Fruit fly (Drosophila melanogaster) whole organism, embryonic: ENCODE measurements around the gene CG17777.
A peak's percentile ranks its signal among the peaks of the same experiment; 100 is the strongest.

Experiments
- Abd-B ChIP-seq: fragments of 200-800 bp; sonication (Bioruptor generic); optimal IDR thresholded peaks from 2 replicates; lab custom pipeline; 2018; ENCODE audit warnings: missing biosample characterization, mild to moderate bottlenecking, missing genetic modification characterization, moderate library complexity
- Bgb ChIP-seq: fragments of 200-800 bp; sonication (Bioruptor generic); IDR thresholded peaks from 2 replicates; pipeline ENCODE4 v1.3.6; 2022; ENCODE audit warnings: missing biosample characterization, missing genetic modification characterization; ENCODE audit not compliant: partially characterized antibody
- CG1024 ChIP-seq: fragments of 200-800 bp; sonication (Bioruptor generic); IDR thresholded peaks from 2 replicates; pipeline ENCODE4 v1.3.6; 2022; ENCODE audit warnings: missing biosample characterization, missing genetic modification characterization
- CG10565 ChIP-seq: fragments of 200-800 bp; sonication (Bioruptor generic); optimal IDR thresholded peaks from 3 replicates; lab custom pipeline; 2016; ENCODE audit warnings: missing biosample characterization, mild to moderate bottlenecking, missing genetic modification characterization
- CG10654 ChIP-seq: fragments of 200-800 bp; sonication (Bioruptor generic); optimal IDR thresholded peaks from 2 replicates; lab custom pipeline; 2016; ENCODE audit warnings: missing biosample characterization, missing genetic modification characterization
- CG12219 ChIP-seq: fragments of 200-800 bp; sonication (Bioruptor generic); optimal IDR thresholded peaks from 3 replicates; lab custom pipeline; 2018; ENCODE audit warnings: missing biosample characterization, mild to moderate bottlenecking, missing genetic modification characterization
- CG13424 ChIP-seq: fragments of 200-800 bp; sonication (Bioruptor generic); optimal IDR thresholded peaks from 2 replicates; lab custom pipeline; 2019; ENCODE audit warnings: missing biosample characterization, mild to moderate bottlenecking, missing genetic modification characterization, moderate library complexity
- CG14710 ChIP-seq: fragments of 200-800 bp; sonication (Bioruptor generic); optimal IDR thresholded peaks from 3 replicates; lab custom pipeline; 2019; ENCODE audit warnings: missing biosample characterization, mild to moderate bottlenecking, missing genetic modification characterization, moderate library complexity
- CG16815 ChIP-seq: fragments of 200-800 bp; sonication (Bioruptor generic); optimal IDR thresholded peaks from 3 replicates; lab custom pipeline; 2017; ENCODE audit warnings: missing biosample characterization, mild to moderate bottlenecking, missing genetic modification characterization
- CG17612 ChIP-seq: fragments of 200-800 bp; sonication (Bioruptor generic); IDR thresholded peaks from 2 replicates; pipeline ENCODE4 v1.3.6; 2022; ENCODE audit warnings: missing biosample characterization, missing genetic modification characterization
- CG2120 ChIP-seq: fragments of 200-800 bp; sonication (Bioruptor generic); optimal IDR thresholded peaks from 3 replicates; lab custom pipeline; 2016; ENCODE audit warnings: missing biosample characterization, missing genetic modification characterization
- CG2202 ChIP-seq: fragments of 200-800 bp; sonication (Bioruptor generic); optimal IDR thresholded peaks from 2 replicates; lab custom pipeline; 2018; ENCODE audit warnings: missing biosample characterization, mild to moderate bottlenecking, missing genetic modification characterization
- CG2875 ChIP-seq: fragments of 200-800 bp; sonication (Bioruptor generic); optimal IDR thresholded peaks from 2 replicates; lab custom pipeline; 2017; ENCODE audit warnings: missing biosample characterization, mild to moderate bottlenecking, missing genetic modification characterization, missing genetic modification reagents
- CG33557 ChIP-seq: fragments of 200-800 bp; sonication (Bioruptor generic); optimal IDR thresholded peaks from 2 replicates; lab custom pipeline; 2019; ENCODE audit warnings: missing biosample characterization, mild to moderate bottlenecking, missing genetic modification characterization, moderate library complexity
- CG3407 ChIP-seq: fragments of 200-800 bp; sonication (Bioruptor generic); optimal IDR thresholded peaks from 2 replicates; lab custom pipeline; 2018; ENCODE audit warnings: missing biosample characterization, mild to moderate bottlenecking, missing genetic modification characterization
- CG3847 ChIP-seq: fragments of 200-800 bp; sonication (Bioruptor generic); IDR thresholded peaks from 2 replicates; pipeline ENCODE4 v1.3.6; 2022; ENCODE audit warnings: missing biosample characterization, missing genetic modification characterization
- CG3995 ChIP-seq: fragments of 200-800 bp; sonication (Bioruptor generic); optimal IDR thresholded peaks from 3 replicates; lab custom pipeline; 2016; ENCODE audit warnings: missing biosample characterization, missing genetic modification characterization
- CG43689 ChIP-seq: fragments of 200-800 bp; sonication (Bioruptor generic); IDR thresholded peaks from 2 replicates; pipeline ENCODE4 v1.3.6; 2022; ENCODE audit warnings: missing biosample characterization, missing genetic modification characterization
- CG5245 ChIP-seq: fragments of 200-800 bp; sonication (Bioruptor generic); optimal IDR thresholded peaks from 3 replicates; lab custom pipeline; 2016; ENCODE audit warnings: missing biosample characterization, missing genetic modification characterization
- CG6765 ChIP-seq: fragments of 200-800 bp; sonication (Bioruptor generic); optimal IDR thresholded peaks from 3 replicates; lab custom pipeline; 2017; ENCODE audit warnings: missing biosample characterization, mild to moderate bottlenecking, missing genetic modification characterization
- CG7987 ChIP-seq: fragments of 200-800 bp; sonication (Bioruptor generic); optimal IDR thresholded peaks from 2 replicates; lab custom pipeline; 2018; ENCODE audit warnings: missing biosample characterization, mild to moderate bottlenecking, missing genetic modification characterization, moderate library complexity
- CG8359 ChIP-seq: fragments of 200-800 bp; sonication (Bioruptor generic); optimal IDR thresholded peaks from 2 replicates; lab custom pipeline; 2017; ENCODE audit warnings: missing biosample characterization, mild to moderate bottlenecking, missing genetic modification characterization, borderline replicate concordance
- CG8388 ChIP-seq: fragments of 200-800 bp; sonication (Bioruptor generic); optimal IDR thresholded peaks from 2 replicates; lab custom pipeline; 2019; ENCODE audit warnings: missing biosample characterization, mild to moderate bottlenecking, missing genetic modification characterization, moderate library complexity
- E2f1 ChIP-seq: fragments of 200-800 bp; sonication (Bioruptor generic); IDR thresholded peaks from 2 replicates; pipeline ENCODE4 v1.3.6; 2022; ENCODE audit warnings: missing biosample characterization, missing genetic modification characterization
- Eip74EF ChIP-seq, 2 experiments: fragments of 200-800 bp in 1 of 2; fragments of >200 bp in 1 of 2; sonication (Bioruptor generic) in 1 of 2; optimal IDR thresholded peaks; 2 replicates each; lab custom pipeline; 2017 to 2019; ENCODE audit warnings: missing biosample characterization in 2 of 2, missing genetic modification characterization in 2 of 2, mild to moderate bottlenecking in 1 of 2, moderate library complexity in 1 of 2
- Meics ChIP-seq: fragments of 200-800 bp; sonication (Bioruptor generic); optimal IDR thresholded peaks from 2 replicates; lab custom pipeline; 2017; ENCODE audit warnings: missing biosample characterization, mild to moderate bottlenecking, missing genetic modification characterization
- Myb ChIP-seq: fragments of 200-800 bp; sonication (Bioruptor generic); optimal IDR thresholded peaks from 2 replicates; lab custom pipeline; 2016; ENCODE audit warnings: missing biosample characterization, missing genetic modification characterization
- NfI ChIP-seq: fragments of 200-800 bp; sonication (Bioruptor generic); optimal IDR thresholded peaks from 3 replicates; lab custom pipeline; 2018; ENCODE audit warnings: missing biosample characterization, mild to moderate bottlenecking, missing genetic modification characterization, moderate library complexity
- Sin3A ChIP-seq: fragments of >200 bp; optimal IDR thresholded peaks from 2 replicates; lab custom pipeline; 2018
- TFAM ChIP-seq: fragments of 200-800 bp; sonication (Bioruptor generic); optimal IDR thresholded peaks from 2 replicates; lab custom pipeline; 2017; ENCODE audit warnings: missing biosample characterization, missing genetic modification characterization, inconsistent platforms
- aop ChIP-seq: fragments of 200-800 bp; sonication (Bioruptor generic); IDR thresholded peaks from 2 replicates; pipeline ENCODE4 v1.3.6; 2022; ENCODE audit warnings: missing biosample characterization, missing genetic modification characterization
- ash1 ChIP-seq: fragments of 200-800 bp; sonication (Bioruptor generic); optimal IDR thresholded peaks from 2 replicates; lab custom pipeline; 2018; ENCODE audit warnings: missing biosample characterization, mild to moderate bottlenecking, missing genetic modification characterization
- ato ChIP-seq: fragments of 200-800 bp; sonication (Bioruptor generic); IDR thresholded peaks from 2 replicates; pipeline ENCODE4 v1.3.6; 2022; ENCODE audit warnings: missing biosample characterization, missing genetic modification characterization; ENCODE audit not compliant: partially characterized antibody
- crc ChIP-seq: fragments of 200-800 bp; sonication (Bioruptor generic); optimal IDR thresholded peaks from 2 replicates; lab custom pipeline; 2016; ENCODE audit warnings: missing biosample characterization, missing genetic modification characterization
- crp ChIP-seq, 2 experiments: fragments of 200-800 bp; sonication (Bioruptor generic); optimal IDR thresholded peaks; 2 replicates in 1 of 2; 3 replicates in 1 of 2; lab custom pipeline; 2017; ENCODE audit warnings: missing biosample characterization in 2 of 2, missing genetic modification characterization in 2 of 2, mild to moderate bottlenecking in 1 of 2, moderate library complexity in 1 of 2
- dm ChIP-seq: fragments of 200-800 bp; sonication (Bioruptor generic); optimal IDR thresholded peaks from 3 replicates; lab custom pipeline; 2016; ENCODE audit warnings: missing biosample characterization, missing genetic modification characterization
- dpn ChIP-seq, 2 experiments: fragments of 200-800 bp; sonication (Bioruptor generic); optimal IDR thresholded peaks; 3 replicates each; lab custom pipeline; 2016; ENCODE audit warnings: missing biosample characterization in 2 of 2, missing genetic modification characterization in 2 of 2
- en ChIP-seq: fragments of 200-800 bp; sonication (Bioruptor generic); optimal IDR thresholded peaks from 2 replicates; lab custom pipeline; 2016; ENCODE audit warnings: missing biosample characterization, missing genetic modification characterization
- exex ChIP-seq: fragments of 200-800 bp; sonication (Bioruptor generic); optimal IDR thresholded peaks from 4 replicates; lab custom pipeline; 2018; ENCODE audit warnings: missing biosample characterization, mild to moderate bottlenecking, missing genetic modification characterization, moderate library complexity
- fd3F ChIP-seq: fragments of 200-800 bp; sonication (Bioruptor generic); optimal IDR thresholded peaks from 2 replicates; lab custom pipeline; 2018; ENCODE audit warnings: missing biosample characterization, mild to moderate bottlenecking, missing genetic modification characterization, moderate library complexity
- hth ChIP-seq: fragments of >200 bp; optimal IDR thresholded peaks from 2 replicates; lab custom pipeline; 2017; ENCODE audit warnings: inconsistent platforms
- jumu ChIP-seq: fragments of 200-800 bp; sonication (Bioruptor generic); optimal IDR thresholded peaks from 3 replicates; lab custom pipeline; 2016; ENCODE audit warnings: missing biosample characterization, missing genetic modification characterization
- lbe ChIP-seq: fragments of 200-800 bp; sonication (Bioruptor generic); optimal IDR thresholded peaks from 2 replicates; lab custom pipeline; 2016; ENCODE audit warnings: missing biosample characterization, mild to moderate bottlenecking, missing genetic modification characterization
- run ChIP-seq: fragments of 200-800 bp; sonication (Bioruptor generic); optimal IDR thresholded peaks from 3 replicates; lab custom pipeline; 2018; ENCODE audit warnings: missing biosample characterization, mild to moderate bottlenecking, missing genetic modification characterization
- sr ChIP-seq: fragments of 200-800 bp; sonication (Bioruptor generic); IDR thresholded peaks from 3 replicates; pipeline ENCODE4 v1.3.6; 2022; ENCODE audit warnings: missing biosample characterization, missing genetic modification characterization
- stwl ChIP-seq: fragments of 200-800 bp; sonication (Bioruptor generic); optimal IDR thresholded peaks from 3 replicates; lab custom pipeline; 2018; ENCODE audit warnings: missing biosample characterization, mild to moderate bottlenecking, missing genetic modification characterization, moderate library complexity
- tin ChIP-seq: fragments of 200-800 bp; sonication (Bioruptor generic); optimal IDR thresholded peaks from 3 replicates; lab custom pipeline; 2016; ENCODE audit warnings: missing biosample characterization, missing genetic modification characterization
- toy ChIP-seq: fragments of 200-800 bp; sonication (Bioruptor generic); IDR thresholded peaks from 2 replicates; pipeline ENCODE4 v1.3.6; 2022; ENCODE audit warnings: missing biosample characterization, missing genetic modification characterization
- z ChIP-seq: fragments of 200-800 bp; sonication (Bioruptor generic); IDR thresholded peaks from 3 replicates; pipeline ENCODE4 v1.3.6; 2022; ENCODE audit warnings: missing biosample characterization, missing genetic modification characterization

The CG17777 gene

dm6 chrX:2222181-2222790, 35.6 kb downstream of the CG17777 start, which contains the start of gene Vinc (continued):
- TF ChIP-seq ato (GFP tag; lab: Robert Waterston, UW) (peak; percentile 35; the same call in 1 of the 2 replicates), CG7987 (GFP tag; lab: Kevin White, UChicago) (peak; percentile 73), CG1024 (GFP tag; lab: Robert Waterston, UW) (no peak), Myb (GFP tag; lab: Kevin White, UChicago) (peak; percentile 58), Eip74EF (GFP tag; optimal IDR thresholded peaks at IDR 0.05; lab: Kevin White, UChicago) (peak in 1 of 2 experiments; percentile 89), stwl (tag; lab: Kevin White, UChicago) (peak; percentile 13), CG14710 (tag; lab: Kevin White, UChicago) (peak; percentile 83), CG3995 (peak; percentile 41), CG5245 (GFP tag; lab: Kevin White, UChicago) (peak; percentile 67), NfI (peak; percentile 83), dpn (GFP tag; optimal IDR thresholded peaks at IDR 0.05; lab: Kevin White, UChicago) (peak; percentile 79 to 89), crc (GFP tag; lab: Kevin White, UChicago) (peak; percentile 79), Sin3A (lab: Kevin White, UChicago) (no peak), CG6765 (GFP tag; lab: Kevin White, UChicago) (peak; percentile 88), CG10565 (GFP tag; lab: Kevin White, UChicago) (no peak), CG16815 (peak; percentile 65), E2f1 (GFP tag; lab: Robert Waterston, UW) (peak; percentile 83), CG3847 (GFP tag; lab: Robert Waterston, UW) (peak; percentile 83), CG2875 (GFP tag; lab: Kevin White, UChicago) (peak; percentile 26), fd3F (GFP tag; lab: Kevin White, UChicago) (peak; percentile 72), CG2120 (GFP tag; lab: Kevin White, UChicago) (peak; percentile 85), CG2202 (tag; lab: Kevin White, UChicago) (peak; percentile 20), Bgb (GFP tag; lab: Robert Waterston, UW) (peak; percentile 43), toy (no peak; the same call in 1 of the 2 replicates), dm (GFP tag; lab: Kevin White, UChicago) (peak; percentile 36), CG8388 (peak; percentile 49), CG12219 (GFP tag; lab: Kevin White, UChicago) (peak; percentile 90), jumu (GFP tag; lab: Kevin White, UChicago) (peak; percentile 86), CG13424 (tag; lab: Kevin White, UChicago) (peak; percentile 94), CG8359 (GFP tag; lab: Kevin White, UChicago) (peak; percentile 66), en (GFP tag; lab: Kevin White, UChicago) (peak; percentile 82), ash1 (GFP tag; lab: Kevin White, UChicago) (peak; percentile 35), CG17612 (GFP tag; lab: Robert Waterston, UW) (no peak; the same call in 1 of the 2 replicates), exex (tag; lab: Kevin White, UChicago) (peak; percentile 83), sr (peak; percentile 23; the same call in 1 of the 3 replicates), CG43689 (GFP tag; lab: Robert Waterston, UW) (no peak), tin (GFP tag; lab: Kevin White, UChicago) (peak; percentile 85), Meics (GFP tag; lab: Kevin White, UChicago) (peak; percentile 95), run (no peak), CG33557 (GFP tag; lab: Kevin White, UChicago) (peak; percentile 39), aop (GFP tag; lab: Robert Waterston, UW) (no peak), lbe (peak; percentile 75), CG10654 (GFP tag; lab: Kevin White, UChicago) (peak; percentile 85), z (GFP tag; lab: Robert Waterston, UW) (no peak), crp (GFP tag; optimal IDR thresholded peaks at IDR 0.05; lab: Kevin White, UChicago) (peak in 1 of 2 experiments; percentile 1), TFAM (GFP tag; lab: Kevin White, UChicago) (peak; percentile 8), hth (lab: Kevin White, UChicago) (no peak), Abd-B (peak; percentile 44), CG3407 (GFP tag; lab: Kevin White, UChicago) (peak; percentile 5)
